Fruit fly (Drosophila melanogaster): ENCODE measurements around the gene CG16800.

Gene CG16800

DNA sequence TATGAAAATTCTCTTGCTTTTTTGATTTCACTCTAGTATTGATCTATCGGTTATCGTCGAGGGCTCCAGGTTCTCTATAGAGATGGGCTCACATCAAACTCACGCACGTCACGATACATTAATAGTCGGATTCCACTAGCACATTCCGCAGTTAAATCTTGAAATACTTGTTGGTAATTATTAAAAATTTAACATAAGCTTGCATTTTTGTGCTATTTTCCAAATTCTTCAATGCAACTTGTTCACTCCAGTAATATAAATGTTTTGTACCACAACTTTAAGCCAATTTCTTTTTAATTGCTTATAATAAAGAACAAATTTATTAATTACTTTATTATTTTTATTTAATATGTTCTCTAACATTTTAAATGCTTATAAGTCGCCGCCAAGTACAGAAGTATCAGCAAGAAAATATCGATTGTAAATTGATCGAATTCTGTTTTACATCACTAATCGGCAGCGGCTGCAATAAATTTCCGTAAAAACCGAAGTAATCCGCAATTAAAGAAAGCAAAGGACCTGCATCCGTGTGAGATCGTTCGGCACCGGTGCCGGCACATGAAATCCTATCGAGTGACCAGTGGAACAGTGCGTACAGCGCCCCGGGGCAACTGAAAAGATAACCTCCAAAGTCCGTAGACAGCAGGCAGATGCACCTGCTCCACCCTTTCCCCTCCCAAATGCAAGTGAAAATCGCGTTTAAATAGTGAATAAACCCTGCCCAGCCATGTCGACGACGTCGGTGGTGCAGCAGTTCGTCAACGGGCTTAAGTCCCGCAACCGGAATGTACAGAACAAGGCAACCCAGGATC, 37.9 kb downstream of the CG16800 start, which contains the start of the genes Vha68-1 and mTor (continued):
- TF ChIP-seq Spps (tag; optimal IDR thresholded peaks at IDR 0.05), result peak; percentile 39
- no peak for TF ChIP-seq scrt (GFP tag; optimal IDR thresholded peaks at IDR 0.05)
- peak; percentile 99 for TF ChIP-seq ssp (GFP tag; IDR thresholded peaks at IDR 0.05)
- peak; percentile 90 for TF ChIP-seq Abd-B (GFP tag; optimal IDR thresholded peaks at IDR 0.05)
- peak; percentile 41 for TF ChIP-seq dm (GFP tag; optimal IDR thresholded peaks at IDR 0.05)
- peak; percentile 66 for TF ChIP-seq pzg (GFP tag; optimal IDR thresholded peaks at IDR 0.05)
- peak; percentile 81 for TF ChIP-seq Chrac-16 (GFP tag; optimal IDR thresholded peaks at IDR 0.05)
- no peak for TF ChIP-seq tll (GFP tag; optimal IDR thresholded peaks at IDR 0.05)
- no peak for TF ChIP-seq Hr39 (optimal IDR thresholded peaks at IDR 0.05)
- TF ChIP-seq slp2 (GFP tag; optimal IDR thresholded peaks at IDR 0.05), result peak; percentile 78
- peak; percentile 83 for TF ChIP-seq tx (GFP tag; optimal IDR thresholded peaks at IDR 0.05)
- TF ChIP-seq MBD-R2 (GFP tag; IDR thresholded peaks at IDR 0.05), result no peak; the same call in 1 of the 2 replicates
- TF ChIP-seq Optix (GFP tag; IDR thresholded peaks at IDR 0.05), result no peak
- TF ChIP-seq CG2120 (GFP tag; optimal IDR thresholded peaks at IDR 0.05), result peak; percentile 88
- no peak for TF ChIP-seq CG1603 (tag; optimal IDR thresholded peaks at IDR 0.05)
- 0 out of 2 replicates have a peak, but pooled peaks have one; percentile 45 for TF ChIP-seq seq (GFP tag; IDR thresholded peaks at IDR 0.05)
- TF ChIP-seq D (optimal IDR thresholded peaks at IDR 0.05), result no peak
- peak; percentile 42 for TF ChIP-seq D (GFP tag; optimal IDR thresholded peaks at IDR 0.05)
- peak; percentile 86 for TF ChIP-seq amos (GFP tag; IDR thresholded peaks at IDR 0.05; ENCODE audit: partially characterized antibody)
- TF ChIP-seq croc (GFP tag; conservative IDR thresholded peaks at IDR 0.05), result peak; percentile 61
- TF ChIP-seq NFAT (GFP tag; IDR thresholded peaks at IDR 0.05), result peak; percentile 88
- TF ChIP-seq CG31224 (GFP tag; IDR thresholded peaks at IDR 0.05), result peak; percentile 73
- TF ChIP-seq CG12219 (GFP tag; optimal IDR thresholded peaks at IDR 0.05), result no peak
- TF ChIP-seq CG7987 (GFP tag; optimal IDR thresholded peaks at IDR 0.05), result peak; percentile 45
- TF ChIP-seq cad (GFP tag; optimal IDR thresholded peaks at IDR 0.05), result no peak
- TF ChIP-seq Neu2 (GFP tag; optimal IDR thresholded peaks at IDR 0.05; ENCODE audit: borderline replicate concordance), result no peak
- no peak for TF ChIP-seq CrebB (tag; optimal IDR thresholded peaks at IDR 0.05)
- TF ChIP-seq klu (GFP tag; IDR thresholded peaks at IDR 0.05), result peak; percentile 76; the same call in 1 of the 2 replicates
- no peak for TF ChIP-seq CG12769 (tag; optimal IDR thresholded peaks at IDR 0.05)
- TF ChIP-seq CG7745 (tag; optimal IDR thresholded peaks at IDR 0.05), result no peak
- 0 out of 2 replicates have a peak, but pooled peaks have one; percentile 14 for TF ChIP-seq ro (GFP tag; IDR thresholded peaks at IDR 0.05)
- no peak for TF ChIP-seq twi (tag; optimal IDR thresholded peaks at IDR 0.05)
- TF ChIP-seq E2f1 (GFP tag; IDR thresholded peaks at IDR 0.05), result peak; percentile 79
- TF ChIP-seq Asciz (GFP tag; optimal IDR thresholded peaks at IDR 0.05), result no peak
- TF ChIP-seq CG8281 (tag; optimal IDR thresholded peaks at IDR 0.05), result no peak
- TF ChIP-seq CG1647 (GFP tag; optimal IDR thresholded peaks at IDR 0.05), result peak; percentile 50
- TF ChIP-seq Oaz (GFP tag; IDR thresholded peaks at IDR 0.05), result 0 out of 2 replicates have a peak, but pooled peaks have one; percentile 32
- peak; percentile 84 for TF ChIP-seq Hr3 (GFP tag; optimal IDR thresholded peaks at IDR 0.05)
- no peak for TF ChIP-seq br (optimal IDR thresholded peaks at IDR 0.05)
- no peak for TF ChIP-seq stc (GFP tag; IDR thresholded peaks at IDR 0.05)
- TF ChIP-seq zfh1 (GFP tag; IDR thresholded peaks at IDR 0.05), result peak; percentile 80
- no peak for TF ChIP-seq CG12236 (GFP tag; optimal IDR thresholded peaks at IDR 0.05)
- peak in 1 of 2 experiments; percentile 72 for TF ChIP-seq bsh (GFP tag; optimal IDR thresholded peaks at IDR 0.05)
- TF ChIP-seq CG3163 (GFP tag; optimal IDR thresholded peaks at IDR 0.05), result peak; percentile 12
- peak; percentile 85 for TF ChIP-seq jigr1 (GFP tag; IDR thresholded peaks at IDR 0.05)
- peak; percentile 49 for TF ChIP-seq CG18476 (GFP tag; optimal IDR thresholded peaks at IDR 0.05)
- no peak for TF ChIP-seq CG18011 (GFP tag; optimal IDR thresholded peaks at IDR 0.05)
- peak; percentile 39 for TF ChIP-seq jing (GFP tag; optimal IDR thresholded peaks at IDR 0.05)
- TF ChIP-seq mirr (GFP tag; optimal IDR thresholded peaks at IDR 0.05), result no peak
- peak; percentile 53 for TF ChIP-seq Mad (GFP tag; optimal IDR thresholded peaks at IDR 0.05)
